Fruit fly (Drosophila melanogaster): ENCODE measurements around the gene beg.
A peak's percentile ranks its signal among the peaks of the same experiment; 100 is the strongest.

beg gene

dm6 chr3L:17035492-17035891 is at the start of gene beg:
beg (plus strand) TSS chr3L:17035668.
- TF ChIP-seq CG11247 (GFP tag; IDR thresholded peaks at IDR 0.05) (no peak), nerfin-2 (GFP tag; IDR thresholded peaks at IDR 0.05; ENCODE audit: partially characterized antibody) (peak; percentile 79), CG10267 (tag; optimal IDR thresholded peaks at IDR 0.05) (no peak), maf-S (GFP tag; optimal IDR thresholded peaks at IDR 0.05) (no peak), gfzf (GFP tag; optimal IDR thresholded peaks at IDR 0.05) (no peak), Sry-δ (GFP tag; optimal IDR thresholded peaks at IDR 0.05) (peak; percentile 34), E2f2 (GFP tag; IDR thresholded peaks at IDR 0.05) (peak; percentile 92), ash1 (GFP tag; optimal IDR thresholded peaks at IDR 0.05) (no peak), Pdp1 (GFP tag; optimal IDR thresholded peaks at IDR 0.05) (peak in 1 of 2 experiments; percentile 17), CG34376 (GFP tag; optimal IDR thresholded peaks at IDR 0.05) (no peak), CG34224 (GFP tag; IDR thresholded peaks at IDR 0.05; ENCODE audit: partially characterized antibody) (peak; percentile 93), trem (tag; optimal IDR thresholded peaks at IDR 0.05) (peak; percentile 16), Opbp (GFP tag; IDR thresholded peaks at IDR 0.05; ENCODE audit: partially characterized antibody) (peak; percentile 73; the same call in 2 of the 3 replicates), BEAF-32 (GFP tag; optimal IDR thresholded peaks at IDR 0.05) (peak; percentile 60), CG6791 (GFP tag; IDR thresholded peaks at IDR 0.05; ENCODE audit: partially characterized antibody) (peak; percentile 69; the same call in 2 of the 3 replicates), crp (GFP tag; optimal IDR thresholded peaks at IDR 0.05) (peak; percentile 30 to 90), vfl (GFP tag; optimal IDR thresholded peaks at IDR 0.05) (no peak), amos (GFP tag; IDR thresholded peaks at IDR 0.05; ENCODE audit: partially characterized antibody) (peak; percentile 56; the same call in 1 of the 2 replicates), CG8290 (GFP tag; optimal IDR thresholded peaks at IDR 0.05) (no peak), CG8290 (tag; optimal IDR thresholded peaks at IDR 0.05) (no peak), CG13287 (GFP tag; IDR thresholded peaks at IDR 0.05; ENCODE audit: partially characterized antibody) (peak; percentile 86), CG33213 (GFP tag; optimal IDR thresholded peaks at IDR 0.05) (no peak), CG7963 (GFP tag; IDR thresholded peaks at IDR 0.05; ENCODE audit: partially characterized antibody) (peak; percentile 59), CG2116 (GFP tag; optimal IDR thresholded peaks at IDR 0.05) (peak; percentile 69), hbn (GFP tag; IDR thresholded peaks at IDR 0.05; ENCODE audit: partially characterized antibody) (peak; percentile 66), CG14710 (tag; optimal IDR thresholded peaks at IDR 0.05) (peak; percentile 32), lola (GFP tag; optimal IDR thresholded peaks at IDR 0.05) (no peak), Dll (GFP tag; IDR thresholded peaks at IDR 0.05; ENCODE audit: partially characterized antibody) (peak; percentile 79), unc-4 (GFP tag; IDR thresholded peaks at IDR 0.05; ENCODE audit: partially characterized antibody) (peak; percentile 72), CG30431 (GFP tag; optimal IDR thresholded peaks at IDR 0.05) (no peak), da (GFP tag; optimal IDR thresholded peaks at IDR 0.05) (no peak), pzg (GFP tag; optimal IDR thresholded peaks at IDR 0.05) (peak; percentile 42), CG11093 (GFP tag; IDR thresholded peaks at IDR 0.05) (no peak), gcm (GFP tag; optimal IDR thresholded peaks at IDR 0.05) (peak; percentile 63), bsh (GFP tag; optimal IDR thresholded peaks at IDR 0.05) (no peak), hb (GFP tag; IDR thresholded peaks at IDR 0.05; ENCODE audit: partially characterized antibody) (0 out of 3 replicates have a peak, but pooled peaks have one; percentile 61), mld (GFP tag; IDR thresholded peaks at IDR 0.05; ENCODE audit: partially characterized antibody) (peak; percentile 64; the same call in 1 of the 3 replicates), chinmo (GFP tag; IDR thresholded peaks at IDR 0.05; ENCODE audit: partially characterized antibody) (0 out of 4 replicates have a peak, but pooled peaks have one; percentile 54), CG16813 (GFP tag; IDR thresholded peaks at IDR 0.05; ENCODE audit: partially characterized antibody) (peak; percentile 61; the same call in 2 of the 3 replicates), MBD-R2 (GFP tag; IDR thresholded peaks at IDR 0.05) (peak; percentile 87), stwl (tag; optimal IDR thresholded peaks at IDR 0.05) (peak; percentile 20), Scr (GFP tag; IDR thresholded peaks at IDR 0.05; ENCODE audit: partially characterized antibody) (peak; percentile 68), HLH4C (GFP tag; IDR thresholded peaks at IDR 0.05; ENCODE audit: partially characterized antibody) (peak; percentile 81), inv (GFP tag; IDR thresholded peaks at IDR 0.05; ENCODE audit: partially characterized antibody) (peak; percentile 24; the same call in 1 of the 2 replicates), tna (GFP tag; IDR thresholded peaks at IDR 0.05; ENCODE audit: partially characterized antibody) (peak; percentile 62), Dref (GFP tag; IDR thresholded peaks at IDR 0.05) (peak; percentile 74), HLHmδ (GFP tag; optimal IDR thresholded peaks at IDR 0.05) (no peak)

All from whole organism, embryonic.